Fruit fly (Drosophila melanogaster) whole organism, embryonic: ENCODE measurements around the gene svr.
A peak's percentile ranks its signal among the peaks of the same experiment; 100 is the strongest.

Source experiments
- Bgb ChIP-seq: fragments of 200-800 bp; sonication (Bioruptor generic); IDR thresholded peaks from 2 replicates; pipeline ENCODE4 v1.3.6; 2022; ENCODE audit warnings: missing biosample characterization, missing genetic modification characterization; ENCODE audit not compliant: partially characterized antibody
- CG10209 ChIP-seq: fragments of 200-800 bp; sonication (Bioruptor generic); optimal IDR thresholded peaks from 3 replicates; lab custom pipeline; 2017; ENCODE audit warnings: missing biosample characterization, mild to moderate bottlenecking, missing genetic modification characterization, missing genetic modification reagents
- CG12071 ChIP-seq: fragments of 200-800 bp; sonication (Bioruptor generic); optimal IDR thresholded peaks from 3 replicates; lab custom pipeline; 2018; ENCODE audit warnings: missing biosample characterization, mild to moderate bottlenecking, missing genetic modification characterization
- CG12744 ChIP-seq: fragments of 200-800 bp; sonication (Bioruptor generic); optimal IDR thresholded peaks from 2 replicates; lab custom pipeline; 2016; ENCODE audit warnings: missing biosample characterization, missing genetic modification characterization
- CG13894 ChIP-seq: fragments of 200-800 bp; sonication (Bioruptor generic); optimal IDR thresholded peaks from 3 replicates; lab custom pipeline; 2018; ENCODE audit warnings: missing biosample characterization, mild to moderate bottlenecking, missing genetic modification characterization, moderate library complexity
- CG1529 ChIP-seq: fragments of 200-800 bp; sonication (Bioruptor generic); optimal IDR thresholded peaks from 3 replicates; lab custom pipeline; 2018; ENCODE audit warnings: missing biosample characterization, missing genetic modification characterization
- CG15696 ChIP-seq: fragments of 200-800 bp; sonication (Bioruptor generic); optimal IDR thresholded peaks from 2 replicates; lab custom pipeline; 2019; ENCODE audit warnings: missing biosample characterization, mild to moderate bottlenecking, missing genetic modification characterization, moderate library complexity
- CG1602 ChIP-seq: fragments of 200-800 bp; sonication (Bioruptor generic); optimal IDR thresholded peaks from 3 replicates; lab custom pipeline; 2016; ENCODE audit warnings: missing biosample characterization, missing genetic modification characterization
- CG17568 ChIP-seq: fragments of 200-800 bp; sonication (Bioruptor generic); optimal IDR thresholded peaks from 2 replicates; lab custom pipeline; 2018; ENCODE audit warnings: missing biosample characterization, mild to moderate bottlenecking, missing genetic modification characterization, moderate library complexity
- CG17802 ChIP-seq: fragments of 200-800 bp; sonication (Bioruptor generic); optimal IDR thresholded peaks from 2 replicates; lab custom pipeline; 2018; ENCODE audit warnings: missing biosample characterization, mild to moderate bottlenecking, missing genetic modification characterization, moderate library complexity
- CG2199 ChIP-seq: fragments of 200-800 bp; sonication (Bioruptor generic); IDR thresholded peaks from 3 replicates; pipeline ENCODE4 v1.3.6; 2022; ENCODE audit warnings: missing biosample characterization, missing genetic modification characterization
- CG3065 ChIP-seq: fragments of 200-800 bp; sonication (Bioruptor generic); optimal IDR thresholded peaks from 2 replicates; lab custom pipeline; 2016; ENCODE audit warnings: missing biosample characterization, missing genetic modification characterization
- CG31224 ChIP-seq: fragments of 200-800 bp; sonication (Bioruptor generic); IDR thresholded peaks from 2 replicates; pipeline ENCODE4 v1.3.6; 2022; ENCODE audit warnings: missing biosample characterization, missing genetic modification characterization
- CG3281 ChIP-seq: fragments of 200-800 bp; sonication (Bioruptor generic); optimal IDR thresholded peaks from 3 replicates; lab custom pipeline; 2017; ENCODE audit warnings: missing biosample characterization, mild to moderate bottlenecking, missing genetic modification characterization
- CG6654 ChIP-seq: fragments of 200-800 bp; sonication (Bioruptor generic); optimal IDR thresholded peaks from 2 replicates; lab custom pipeline; 2017; ENCODE audit warnings: missing biosample characterization, mild to moderate bottlenecking, missing genetic modification characterization
- CG7372 ChIP-seq: fragments of 200-800 bp; sonication (Bioruptor generic); IDR thresholded peaks from 2 replicates; pipeline ENCODE4 v1.3.6; 2022; ENCODE audit warnings: missing biosample characterization, missing genetic modification characterization
- CG7786 ChIP-seq: fragments of 200-800 bp; sonication (Bioruptor generic); optimal IDR thresholded peaks from 2 replicates; lab custom pipeline; 2016; ENCODE audit warnings: missing biosample characterization, missing genetic modification characterization
- Camta ChIP-seq: fragments of 200-800 bp; sonication (Bioruptor generic); optimal IDR thresholded peaks from 2 replicates; lab custom pipeline; 2016; ENCODE audit warnings: missing biosample characterization, missing genetic modification characterization
- CoRest ChIP-seq: fragments of 200-800 bp; sonication (Bioruptor generic); optimal IDR thresholded peaks from 3 replicates; lab custom pipeline; 2018; ENCODE audit warnings: missing biosample characterization, mild to moderate bottlenecking, missing genetic modification characterization, moderate library complexity
- Deaf1 ChIP-seq: fragments of 200-800 bp; optimal IDR thresholded peaks from 3 replicates; lab custom pipeline; 2019; ENCODE audit warnings: missing biosample characterization, mild to moderate bottlenecking, missing genetic modification characterization, moderate library complexity
- Fer1 ChIP-seq: fragments of 200-800 bp; sonication (Bioruptor generic); optimal IDR thresholded peaks from 2 replicates; lab custom pipeline; 2017; ENCODE audit warnings: missing biosample characterization, mild to moderate bottlenecking, missing genetic modification characterization
- HLH54F ChIP-seq: fragments of 200-800 bp; sonication (Bioruptor generic); optimal IDR thresholded peaks from 3 replicates; lab custom pipeline; 2016; ENCODE audit warnings: missing biosample characterization, missing genetic modification characterization
- Hmx ChIP-seq: fragments of 200-800 bp; sonication (Bioruptor generic); optimal IDR thresholded peaks from 2 replicates; lab custom pipeline; 2016; ENCODE audit warnings: missing biosample characterization, missing genetic modification characterization
- Hr3 ChIP-seq: fragments of 200-800 bp; sonication (Bioruptor generic); optimal IDR thresholded peaks from 3 replicates; lab custom pipeline; 2016; ENCODE audit warnings: missing biosample characterization, missing genetic modification characterization
- Nf-YA ChIP-seq: fragments of 200-800 bp; sonication (Bioruptor generic); IDR thresholded peaks from 2 replicates; pipeline ENCODE4 v1.3.6; 2022; ENCODE audit warnings: missing biosample characterization, missing genetic modification characterization
- Oli ChIP-seq: fragments of 200-800 bp; sonication (Bioruptor generic); optimal IDR thresholded peaks from 2 replicates; lab custom pipeline; 2018; ENCODE audit warnings: missing biosample characterization, mild to moderate bottlenecking, missing genetic modification characterization, moderate library complexity
- abd-A ChIP-seq: fragments of 200-800 bp; sonication (Bioruptor generic); optimal IDR thresholded peaks from 3 replicates; lab custom pipeline; 2019; ENCODE audit warnings: missing biosample characterization, mild to moderate bottlenecking, missing genetic modification characterization, moderate library complexity
- ato ChIP-seq: fragments of 200-800 bp; sonication (Bioruptor generic); IDR thresholded peaks from 2 replicates; pipeline ENCODE4 v1.3.6; 2022; ENCODE audit warnings: missing biosample characterization, missing genetic modification characterization; ENCODE audit not compliant: partially characterized antibody
- chn ChIP-seq: fragments of 200-800 bp; sonication (Bioruptor generic); optimal IDR thresholded peaks from 2 replicates; lab custom pipeline; 2016; ENCODE audit warnings: missing biosample characterization, missing genetic modification characterization
- ci ChIP-seq: fragments of 200-800 bp; sonication (Bioruptor generic); IDR thresholded peaks from 3 replicates; pipeline ENCODE4 v1.3.6; 2022; ENCODE audit warnings: missing biosample characterization, missing genetic modification characterization
- ems ChIP-seq: fragments of 200-800 bp; sonication (Bioruptor generic); optimal IDR thresholded peaks from 3 replicates; lab custom pipeline; 2016; ENCODE audit warnings: missing biosample characterization, missing genetic modification characterization
- fd102C ChIP-seq: fragments of 200-800 bp; sonication (Bioruptor generic); optimal IDR thresholded peaks from 2 replicates; lab custom pipeline; 2018; ENCODE audit warnings: missing biosample characterization, mild to moderate bottlenecking, missing genetic modification characterization, moderate library complexity
- fd64A ChIP-seq: fragments of 200-800 bp; sonication (Bioruptor generic); optimal IDR thresholded peaks from 3 replicates; lab custom pipeline; 2018; ENCODE audit warnings: missing biosample characterization, mild to moderate bottlenecking, missing genetic modification characterization
- fd96Cb ChIP-seq: fragments of 200-800 bp; sonication (Bioruptor generic); optimal IDR thresholded peaks from 2 replicates; lab custom pipeline; 2018; ENCODE audit warnings: missing biosample characterization, mild to moderate bottlenecking, missing genetic modification characterization, moderate library complexity
- fru ChIP-seq: fragments of >200 bp; optimal IDR thresholded peaks from 2 replicates; lab custom pipeline; 2017
- gem ChIP-seq: fragments of 200-800 bp; sonication (Bioruptor generic); optimal IDR thresholded peaks from 2 replicates; lab custom pipeline; 2019; ENCODE audit warnings: missing biosample characterization, mild to moderate bottlenecking, missing genetic modification characterization, moderate library complexity
- grau ChIP-seq: fragments of 200-800 bp; optimal IDR thresholded peaks from 3 replicates; lab custom pipeline; 2019; ENCODE audit warnings: missing biosample characterization, mild to moderate bottlenecking, missing genetic modification characterization, moderate library complexity
- h ChIP-seq: fragments of >200 bp; optimal IDR thresholded peaks from 2 replicates; lab custom pipeline; 2017
- hb ChIP-seq: fragments of 200-800 bp; sonication (Bioruptor generic); IDR thresholded peaks from 3 replicates; pipeline ENCODE4 v1.3.6; 2022; ENCODE audit warnings: missing biosample characterization, missing genetic modification characterization; ENCODE audit not compliant: partially characterized antibody
- her ChIP-seq: fragments of 200-800 bp; sonication (Bioruptor generic); optimal IDR thresholded peaks from 2 replicates; lab custom pipeline; 2016; ENCODE audit warnings: missing biosample characterization, missing genetic modification characterization
- hth ChIP-seq: fragments of >200 bp; optimal IDR thresholded peaks from 2 replicates; lab custom pipeline; 2017; ENCODE audit warnings: inconsistent platforms
- pan ChIP-seq, 4 experiments: fragments of >200 bp in 3 of 4; fragments of 200-800 bp in 1 of 4; sonication (Bioruptor generic) in 1 of 4; optimal IDR thresholded peaks in 3 of 4; IDR thresholded peaks in 1 of 4; 2 replicates each; pipeline versions ENCODE4 v1.3.6 to Lab custom; 2017 to 2022; ENCODE audit warnings: missing biosample characterization in 2 of 4, missing genetic modification characterization in 2 of 4, mixed read lengths in 1 of 4
- pfk ChIP-seq: fragments of 200-800 bp; sonication (Bioruptor generic); optimal IDR thresholded peaks from 2 replicates; lab custom pipeline; 2018; ENCODE audit warnings: missing biosample characterization, mild to moderate bottlenecking, missing genetic modification characterization, moderate library complexity
- pzg ChIP-seq: fragments of 200-800 bp; sonication (Bioruptor generic); optimal IDR thresholded peaks from 3 replicates; lab custom pipeline; 2018; ENCODE audit warnings: missing biosample characterization, mild to moderate bottlenecking, missing genetic modification characterization, moderate library complexity
- schlank ChIP-seq: fragments of 200-800 bp; sonication (Bioruptor generic); optimal IDR thresholded peaks from 2 replicates; lab custom pipeline; 2018; ENCODE audit warnings: missing biosample characterization, mild to moderate bottlenecking, missing genetic modification characterization
- shn ChIP-seq: fragments of 200-800 bp; sonication (Bioruptor generic); optimal IDR thresholded peaks from 3 replicates; lab custom pipeline; 2016; ENCODE audit warnings: missing biosample characterization, missing genetic modification characterization
- slou ChIP-seq: fragments of 200-800 bp; sonication (Bioruptor generic); optimal IDR thresholded peaks from 3 replicates; lab custom pipeline; 2016; ENCODE audit warnings: missing biosample characterization, missing genetic modification characterization
- ssp ChIP-seq: fragments of 200-800 bp; sonication (Bioruptor generic); IDR thresholded peaks from 2 replicates; pipeline ENCODE4 v1.3.6; 2022; ENCODE audit warnings: missing biosample characterization, missing genetic modification characterization
- stwl ChIP-seq: fragments of 200-800 bp; sonication (Bioruptor generic); optimal IDR thresholded peaks from 3 replicates; lab custom pipeline; 2018; ENCODE audit warnings: missing biosample characterization, mild to moderate bottlenecking, missing genetic modification characterization, moderate library complexity

Gene svr

dm6 chrX:522357-523043, 26.3 kb downstream of the svr start (continued):
- TF ChIP-seq CG7372 (GFP tag; lab: Robert Waterston, UW): peak; percentile 60
- no peak for TF ChIP-seq hb
- TF ChIP-seq fd96Cb (tag; lab: Kevin White, UChicago): peak; percentile 51
- peak; percentile 52 for TF ChIP-seq CoRest (tag; lab: Kevin White, UChicago)
- TF ChIP-seq CG3281 (GFP tag; lab: Kevin White, UChicago): peak; percentile 61
- no peak for TF ChIP-seq Nf-YA (GFP tag; lab: Robert Waterston, UW)
- peak; percentile 92 for TF ChIP-seq CG7786 (GFP tag; lab: Kevin White, UChicago)
- TF ChIP-seq hth (lab: Kevin White, UChicago): no peak
- peak; percentile 71 for TF ChIP-seq CG12744 (GFP tag; lab: Kevin White, UChicago)
- peak; percentile 88 for TF ChIP-seq schlank
- peak; percentile 27 for TF ChIP-seq CG17802 (tag; lab: Kevin White, UChicago)
- TF ChIP-seq stwl (tag; lab: Kevin White, UChicago): no peak
- TF ChIP-seq Hr3 (GFP tag; lab: Kevin White, UChicago): peak; percentile 65
- peak; percentile 49 for TF ChIP-seq Deaf1 (tag; lab: Kevin White, UChicago)
- TF ChIP-seq fd64A (GFP tag; lab: Kevin White, UChicago): peak; percentile 70
- TF ChIP-seq CG6654 (GFP tag; lab: Kevin White, UChicago): peak; percentile 8
- peak; percentile 52 for TF ChIP-seq Oli
- no peak for TF ChIP-seq pan (optimal IDR thresholded peaks at IDR 0.05; lab: Kevin White, UChicago)
- peak in 1 of 2 experiments; percentile 89 for TF ChIP-seq pan (GFP tag; optimal IDR thresholded peaks at IDR 0.05 in 1 of 2, IDR thresholded peaks at IDR 0.05 in 1 of 2)
- TF ChIP-seq Hmx (GFP tag; lab: Kevin White, UChicago): peak; percentile 29
- peak; percentile 68 for TF ChIP-seq CG15696 (tag; lab: Kevin White, UChicago)
- peak; percentile 65 for TF ChIP-seq CG17568 (GFP tag; lab: Kevin White, UChicago)
- TF ChIP-seq chn (GFP tag; lab: Kevin White, UChicago): peak; percentile 82
- peak; percentile 52 for TF ChIP-seq CG1602 (GFP tag; lab: Kevin White, UChicago)
- peak; percentile 80 for TF ChIP-seq grau (tag; lab: Kevin White, UChicago)
- TF ChIP-seq pfk (GFP tag; lab: Kevin White, UChicago): peak; percentile 61
- peak; percentile 74 for TF ChIP-seq shn (GFP tag; lab: Kevin White, UChicago)
- TF ChIP-seq CG13894 (tag; lab: Kevin White, UChicago): peak; percentile 90
- peak; percentile 88 for TF ChIP-seq CG12071 (GFP tag; lab: Kevin White, UChicago)
- peak; percentile 51; the same call in 1 of the 2 replicates for TF ChIP-seq Bgb
- peak; percentile 55 for TF ChIP-seq abd-A
- TF ChIP-seq CG2199 (GFP tag; lab: Robert Waterston, UW): peak; percentile 80; the same call in 2 of the 3 replicates
- peak; percentile 64 for TF ChIP-seq Camta
- no peak for TF ChIP-seq fd102C
- TF ChIP-seq ci: peak; percentile 95
- TF ChIP-seq CG3065 (GFP tag; lab: Kevin White, UChicago): peak; percentile 8
- TF ChIP-seq CG10209 (GFP tag; lab: Kevin White, UChicago): peak; percentile 67
- peak; percentile 93 for TF ChIP-seq her (GFP tag; lab: Kevin White, UChicago)
- TF ChIP-seq ssp (GFP tag; lab: Robert Waterston, UW): peak; percentile 50; the same call in 1 of the 2 replicates
- peak; percentile 79 for TF ChIP-seq ems
- peak; percentile 93 for TF ChIP-seq HLH54F (GFP tag; lab: Kevin White, UChicago)
- peak; percentile 25 for TF ChIP-seq pzg (GFP tag; lab: Kevin White, UChicago)
- TF ChIP-seq Fer1: peak; percentile 89
- no peak for TF ChIP-seq fru (lab: Kevin White, UChicago)
- TF ChIP-seq h (lab: Kevin White, UChicago): no peak
- TF ChIP-seq CG1529 (GFP tag; lab: Kevin White, UChicago): peak; percentile 30
- TF ChIP-seq slou: peak; percentile 40
- peak; percentile 67 for TF ChIP-seq CG31224 (GFP tag; lab: Robert Waterston, UW)
- TF ChIP-seq ato (GFP tag; lab: Robert Waterston, UW): no peak
- peak; percentile 76 for TF ChIP-seq gem (tag; lab: Kevin White, UChicago)
